Worm (Caenorhabditis elegans) whole organism, L3 larva: ENCODE measurements around the gene spp-30.
A peak's percentile ranks its signal among the peaks of the same experiment; 100 is the strongest.

Experiments used
- R02D3.7 ChIP-seq: fragments of 150-350 bp; optimal IDR thresholded peaks from 2 replicates; lab custom pipeline; 2014; ENCODE audit warnings: missing biosample characterization, missing genetic modification characterization
- ZK546.5 ChIP-seq: sonication (generic microtip); optimal IDR thresholded peaks from 2 replicates; lab custom pipeline; 2017; ENCODE audit warnings: missing biosample characterization, missing genetic modification characterization
- aly-2 ChIP-seq: fragments of 150-350 bp; optimal IDR thresholded peaks from 2 replicates; lab custom pipeline; 2014; ENCODE audit warnings: missing biosample characterization, missing genetic modification characterization
- ama-1 ChIP-seq: fragments of 150-350 bp; optimal IDR thresholded peaks from 2 replicates; lab custom pipeline; 2018
- ceh-16 ChIP-seq: sonication (generic microtip); optimal IDR thresholded peaks from 2 replicates; lab custom pipeline; 2017; ENCODE audit warnings: missing biosample characterization, missing genetic modification characterization
- ceh-28 ChIP-seq: fragments of 150-350 bp; optimal IDR thresholded peaks from 2 replicates; lab custom pipeline; 2014; ENCODE audit warnings: missing biosample characterization, missing genetic modification reagents, missing genetic modification characterization
- ceh-82 ChIP-seq: fragments of 150-350 bp; optimal IDR thresholded peaks from 2 replicates; lab custom pipeline; 2014; ENCODE audit warnings: missing biosample characterization, missing genetic modification characterization
- ceh-9 ChIP-seq: sonication (generic microtip); optimal IDR thresholded peaks from 2 replicates; lab custom pipeline; 2018; ENCODE audit warnings: missing biosample characterization, missing genetic modification characterization
- daf-12 ChIP-seq: fragments of 150-350 bp; optimal IDR thresholded peaks from 2 replicates; lab custom pipeline; 2014; ENCODE audit warnings: missing biosample characterization, missing genetic modification reagents, missing genetic modification characterization
- egl-27 ChIP-seq: sonication (generic microtip); optimal IDR thresholded peaks from 4 replicates; lab custom pipeline; 2017; ENCODE audit warnings: missing biosample characterization, missing genetic modification reagents, missing genetic modification characterization
- egl-5 ChIP-seq: fragments of 150-350 bp; optimal IDR thresholded peaks from 2 replicates; lab custom pipeline; 2017; ENCODE audit warnings: missing biosample characterization, missing genetic modification reagents, missing genetic modification characterization, inconsistent platforms
- elt-1 ChIP-seq: fragments of 150-350 bp; optimal IDR thresholded peaks from 2 replicates; lab custom pipeline; 2014; ENCODE audit warnings: missing biosample characterization, missing genetic modification characterization
- elt-2 ChIP-seq: sonication (generic microtip); optimal IDR thresholded peaks from 2 replicates; lab custom pipeline; 2016; ENCODE audit warnings: missing genetic modification reagents, mild to moderate bottlenecking, missing genetic modification characterization, missing compliant biosample characterization
- elt-3 ChIP-seq, 3 experiments: fragments of 150-350 bp in 1 of 3; sonication (generic microtip) in 2 of 3; optimal IDR thresholded peaks; 2 replicates in 2 of 3; 4 replicates in 1 of 3; lab custom pipeline; 2014 to 2017; ENCODE audit warnings: missing biosample characterization in 3 of 3, missing genetic modification characterization in 3 of 3
- eor-1 ChIP-seq, 2 experiments: fragments of 150-350 bp; optimal IDR thresholded peaks; 2 replicates each; lab custom pipeline; 2014 to 2018; ENCODE audit warnings: missing biosample characterization in 2 of 2, missing genetic modification characterization in 2 of 2
- fkh-10 ChIP-seq: sonication (generic microtip); optimal IDR thresholded peaks from 2 replicates; lab custom pipeline; 2017; ENCODE audit warnings: missing biosample characterization, missing genetic modification reagents, missing genetic modification characterization
- fkh-2 ChIP-seq: fragments of 150-350 bp; optimal IDR thresholded peaks from 2 replicates; lab custom pipeline; 2014; ENCODE audit warnings: missing biosample characterization, missing genetic modification reagents, missing genetic modification characterization
- fos-1 ChIP-seq: fragments of 150-350 bp; optimal IDR thresholded peaks from 2 replicates; lab custom pipeline; 2014; ENCODE audit warnings: missing biosample characterization, missing genetic modification characterization
- hmg-11 ChIP-seq: sonication (generic microtip); optimal IDR thresholded peaks from 2 replicates; lab custom pipeline; 2016; ENCODE audit warnings: missing genetic modification characterization, missing compliant biosample characterization
- jun-1 ChIP-seq: fragments of 150-350 bp; optimal IDR thresholded peaks from 2 replicates; lab custom pipeline; 2014; ENCODE audit warnings: missing biosample characterization, missing genetic modification reagents, missing genetic modification characterization
- lin-15B ChIP-seq: fragments of 150-350 bp; optimal IDR thresholded peaks from 2 replicates; lab custom pipeline; 2014; ENCODE audit warnings: missing biosample characterization, missing genetic modification characterization
- lin-39 ChIP-seq: fragments of 150-350 bp; optimal IDR thresholded peaks from 2 replicates; lab custom pipeline; 2018; ENCODE audit warnings: missing biosample characterization, missing genetic modification reagents, missing genetic modification characterization
- lsy-12 ChIP-seq: sonication (generic microtip); optimal IDR thresholded peaks from 2 replicates; lab custom pipeline; 2016; ENCODE audit warnings: mild to moderate bottlenecking, missing genetic modification characterization, missing compliant biosample characterization
- mdl-1 ChIP-seq: fragments of 150-350 bp; optimal IDR thresholded peaks from 2 replicates; lab custom pipeline; 2014; ENCODE audit warnings: missing biosample characterization, missing genetic modification characterization
- mml-1 ChIP-seq: fragments of 150-350 bp; sonication (generic microtip); optimal IDR thresholded peaks from 3 replicates; lab custom pipeline; 2014; ENCODE audit warnings: missing biosample characterization, missing genetic modification characterization
- nfya-1 ChIP-seq: sonication (generic microtip); optimal IDR thresholded peaks from 2 replicates; lab custom pipeline; 2017; ENCODE audit warnings: missing genetic modification characterization, mild to moderate bottlenecking, missing compliant biosample characterization, antibody characterized with exemption, moderate library complexity; ENCODE audit not compliant: insufficient read depth
- nhr-11 ChIP-seq: fragments of 150-350 bp; optimal IDR thresholded peaks from 2 replicates; lab custom pipeline; 2014; ENCODE audit warnings: missing biosample characterization, missing genetic modification characterization
- nhr-12 ChIP-seq: fragments of 150-350 bp; optimal IDR thresholded peaks from 2 replicates; lab custom pipeline; 2014; ENCODE audit warnings: missing biosample characterization, missing genetic modification characterization
- nhr-23 ChIP-seq: fragments of 150-350 bp; optimal IDR thresholded peaks from 2 replicates; lab custom pipeline; 2014; ENCODE audit warnings: missing biosample characterization, missing genetic modification reagents, missing genetic modification characterization
- nhr-237 ChIP-seq: fragments of 150-350 bp; optimal IDR thresholded peaks from 2 replicates; lab custom pipeline; 2014; ENCODE audit warnings: missing biosample characterization, missing genetic modification characterization
- nhr-25 ChIP-seq: sonication (generic microtip); optimal IDR thresholded peaks from 2 replicates; lab custom pipeline; 2017; ENCODE audit warnings: missing biosample characterization, missing genetic modification characterization
- nhr-28 ChIP-seq: fragments of 150-350 bp; optimal IDR thresholded peaks from 2 replicates; lab custom pipeline; 2014; ENCODE audit warnings: missing biosample characterization, missing genetic modification characterization
- nhr-43 ChIP-seq: sonication (generic microtip); optimal IDR thresholded peaks from 2 replicates; lab custom pipeline; 2016; ENCODE audit warnings: mild to moderate bottlenecking, missing genetic modification characterization, missing compliant biosample characterization; ENCODE audit not compliant: poor library complexity, severe bottlenecking
- nhr-67 ChIP-seq: fragments of 150-350 bp; optimal IDR thresholded peaks from 2 replicates; lab custom pipeline; 2014; ENCODE audit warnings: missing biosample characterization, missing genetic modification characterization
- nhr-76 ChIP-seq: fragments of 150-350 bp; sonication (generic microtip); optimal IDR thresholded peaks from 5 replicates; lab custom pipeline; 2014; ENCODE audit warnings: missing biosample characterization, missing genetic modification characterization
- nhr-77 ChIP-seq: fragments of 150-350 bp; optimal IDR thresholded peaks from 2 replicates; lab custom pipeline; 2014; ENCODE audit warnings: missing biosample characterization, missing genetic modification characterization
- pha-4 ChIP-seq: fragments of 150-350 bp; optimal IDR thresholded peaks from 2 replicates; lab custom pipeline; 2014; ENCODE audit warnings: missing biosample characterization, missing genetic modification reagents, missing genetic modification characterization
- pqm-1 ChIP-seq: fragments of 150-350 bp; optimal IDR thresholded peaks from 2 replicates; lab custom pipeline; 2017; ENCODE audit warnings: missing biosample characterization, missing genetic modification characterization, inconsistent platforms
- sea-2 ChIP-seq: fragments of 150-350 bp; sonication (generic microtip); optimal IDR thresholded peaks from 4 replicates; lab custom pipeline; 2014; ENCODE audit warnings: missing biosample characterization, missing genetic modification reagents, missing genetic modification characterization
- skn-1 ChIP-seq: fragments of 150-350 bp; optimal IDR thresholded peaks from 2 replicates; lab custom pipeline; 2014; ENCODE audit warnings: missing biosample characterization, missing genetic modification characterization
- snpc-4 ChIP-seq: fragments of 150-350 bp; optimal IDR thresholded peaks from 2 replicates; lab custom pipeline; 2014; ENCODE audit warnings: missing biosample characterization, missing genetic modification characterization
- tbx-2 ChIP-seq: sonication (generic microtip); optimal IDR thresholded peaks from 2 replicates; lab custom pipeline; 2016; ENCODE audit warnings: mild to moderate bottlenecking, missing genetic modification characterization, missing compliant biosample characterization
- unc-39 ChIP-seq: sonication (generic microtip); optimal IDR thresholded peaks from 4 replicates; lab custom pipeline; 2017; ENCODE audit warnings: missing biosample characterization, missing genetic modification characterization
- unc-62 ChIP-seq: fragments of 150-350 bp; sonication (generic microtip); optimal IDR thresholded peaks from 4 replicates; lab custom pipeline; 2014; ENCODE audit warnings: missing biosample characterization, missing genetic modification reagents, missing genetic modification characterization
- zag-1 ChIP-seq: fragments of 150-350 bp; optimal IDR thresholded peaks from 2 replicates; lab custom pipeline; 2014; ENCODE audit warnings: missing biosample characterization, missing genetic modification characterization
- ztf-11 ChIP-seq: fragments of 150-350 bp; optimal IDR thresholded peaks from 2 replicates; lab custom pipeline; 2014; ENCODE audit warnings: missing biosample characterization, missing genetic modification characterization
- ztf-4 ChIP-seq: fragments of 150-350 bp; optimal IDR thresholded peaks from 2 replicates; lab custom pipeline; 2014; ENCODE audit warnings: missing biosample characterization, missing genetic modification characterization

Gene spp-30

DNA sequence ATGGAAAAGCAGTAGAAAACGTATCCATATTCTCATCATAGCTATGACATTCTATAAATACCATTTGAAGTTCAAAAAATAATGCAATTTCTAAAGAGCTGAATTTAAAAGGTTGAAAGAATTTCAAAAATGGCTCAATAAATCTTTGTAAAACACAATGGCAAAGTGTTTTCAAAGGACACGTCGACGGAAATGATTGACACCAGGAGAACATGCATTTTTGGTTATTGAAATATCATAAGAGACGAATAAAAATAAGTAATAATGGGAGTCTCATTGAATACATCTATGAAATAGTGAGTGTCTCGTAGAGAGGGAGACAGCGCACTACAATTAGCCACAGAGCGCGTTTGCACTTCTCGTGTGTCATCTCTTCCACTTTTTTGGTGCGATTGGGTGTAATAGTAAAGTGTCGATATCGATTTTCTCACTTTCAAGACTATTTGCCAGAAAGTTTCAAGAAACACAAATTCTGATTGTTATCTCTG, 28.1 kb upstream of the spp-30 start, which contains the start of gene T04F8.2:
Gene T04F8.2 (minus strand): TSS at position 51 of the 488 bp plus-strand sequence.
- peak; percentile 59 for TF ChIP-seq hmg-11 (tag; lab: Kevin White, UChicago)
- TF ChIP-seq sea-2, result no peak
- no peak for TF ChIP-seq tbx-2
- no peak for TF ChIP-seq mml-1
- TF ChIP-seq nhr-76 (tag; lab: Kevin White, UChicago), result no peak
- TF ChIP-seq jun-1 (tag; lab: Kevin White, UChicago), result peak; percentile 28
- no peak for TF ChIP-seq elt-3 (tag; optimal IDR thresholded peaks at IDR 0.05; lab: Kevin White, UChicago)
- TF ChIP-seq mdl-1 (tag; lab: Kevin White, UChicago), result no peak
- no peak for TF ChIP-seq aly-2
- TF ChIP-seq zag-1 (tag; lab: Kevin White, UChicago), result no peak
- TF ChIP-seq skn-1 (tag; lab: Kevin White, UChicago), result peak; percentile 58
- peak; percentile 69 for TF ChIP-seq lin-39 (tag; lab: Kevin White, UChicago)
- no peak for TF ChIP-seq nhr-11 (tag; lab: Kevin White, UChicago)
- TF ChIP-seq pha-4 (tag; lab: Kevin White, UChicago), result peak; percentile 86
- no peak for TF ChIP-seq daf-12
- no peak for TF ChIP-seq ceh-9
- no peak for TF ChIP-seq fkh-2 (tag; lab: Kevin White, UChicago)
- no peak for TF ChIP-seq lsy-12 (tag; lab: Kevin White, UChicago)
- TF ChIP-seq eor-1 (tag; optimal IDR thresholded peaks at IDR 0.05; lab: Kevin White, UChicago), result no peak
- no peak for TF ChIP-seq ama-1 (lab: Kevin White, UChicago)
- no peak for TF ChIP-seq nhr-28 (tag; lab: Kevin White, UChicago)
- TF ChIP-seq egl-5 (tag; lab: Kevin White, UChicago), result peak; percentile 64
- no peak for TF ChIP-seq ceh-82
- TF ChIP-seq nhr-77, result no peak
- TF ChIP-seq snpc-4 (tag; lab: Kevin White, UChicago), result peak; percentile 58
- TF ChIP-seq unc-39 (tag; lab: Kevin White, UChicago), result no peak
- TF ChIP-seq nhr-237 (tag; lab: Kevin White, UChicago), result no peak
- no peak for TF ChIP-seq ztf-11 (tag; lab: Kevin White, UChicago)
- TF ChIP-seq ZK546.5 (tag; lab: Kevin White, UChicago), result no peak
- peak; percentile 42 for TF ChIP-seq pqm-1
- no peak for TF ChIP-seq egl-27
- peak; percentile 21 for TF ChIP-seq nhr-43
- TF ChIP-seq R02D3.7 (tag; lab: Kevin White, UChicago), result no peak
- TF ChIP-seq ztf-4 (tag; lab: Kevin White, UChicago), result no peak
- TF ChIP-seq ceh-28 (tag; lab: Kevin White, UChicago), result peak; percentile 49
- TF ChIP-seq nhr-23 (tag; lab: Kevin White, UChicago), result peak; percentile 56
- no peak for TF ChIP-seq elt-1 (tag; lab: Kevin White, UChicago)
- TF ChIP-seq nhr-25 (tag; lab: Kevin White, UChicago), result peak; percentile 63
- peak; percentile 50 for TF ChIP-seq lin-15B (tag; lab: Kevin White, UChicago)
- no peak for TF ChIP-seq nhr-67 (tag; lab: Kevin White, UChicago)
- TF ChIP-seq nhr-12, result no peak
- peak; percentile 50 for TF ChIP-seq elt-2
- TF ChIP-seq fkh-10, result no peak
- peak; percentile 68 for TF ChIP-seq nfya-1 (tag; lab: Kevin White, UChicago)
- TF ChIP-seq unc-62, result no peak
- no peak for TF ChIP-seq ceh-16
- no peak for TF ChIP-seq fos-1 (tag; lab: Kevin White, UChicago)

DNA sequence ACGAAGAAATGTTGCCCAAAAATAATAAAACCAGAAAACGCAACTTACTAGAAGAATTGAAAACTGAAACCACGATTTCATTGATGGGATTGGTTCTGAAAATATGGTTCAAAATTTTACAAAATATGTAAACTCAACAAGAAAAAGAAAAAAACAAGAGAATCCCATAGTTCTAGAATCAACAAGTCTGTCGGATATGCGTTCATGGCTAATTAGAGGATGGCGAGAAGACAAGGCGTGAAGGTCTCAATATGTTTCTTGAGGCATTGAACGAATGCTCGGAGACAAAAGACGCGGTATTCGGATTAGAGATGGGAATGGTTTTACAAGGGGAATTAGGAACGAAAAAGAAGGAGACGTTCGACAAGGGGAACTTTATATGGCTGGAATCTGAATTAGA, 22.3 kb upstream of the spp-30 start, which contains the start of gene cutl-11:
Gene cutl-11 (minus strand): TSS at position 101 of the 400 bp plus-strand sequence.
- no peak for TF ChIP-seq nhr-76 (tag; lab: Kevin White, UChicago)
- no peak for TF ChIP-seq ceh-9
- no peak for TF ChIP-seq fos-1 (tag; lab: Kevin White, UChicago)
- TF ChIP-seq mdl-1 (tag; lab: Kevin White, UChicago), result no peak
- no peak for TF ChIP-seq nhr-28 (tag; lab: Kevin White, UChicago)
- no peak for TF ChIP-seq snpc-4 (tag; lab: Kevin White, UChicago)
- TF ChIP-seq ztf-11 (tag; lab: Kevin White, UChicago), result no peak
- no peak for TF ChIP-seq nhr-77
- TF ChIP-seq nfya-1 (tag; lab: Kevin White, UChicago), result no peak
- TF ChIP-seq eor-1 (tag; optimal IDR thresholded peaks at IDR 0.05; lab: Kevin White, UChicago), result no peak
- TF ChIP-seq unc-62, result no peak
